Worm (Caenorhabditis elegans) whole organism, young adult: ENCODE data around the gene F29B9.1.

Experiments used
- B0035.1 ChIP-seq: sonication (generic microtip); optimal IDR thresholded peaks from 2 replicates; lab custom pipeline; 2016; ENCODE audit warnings: missing genetic modification characterization, mild to moderate bottlenecking, missing compliant biosample characterization, missing genotype, missing genetic modification reagents
- B0261.1 ChIP-seq: sonication (generic microtip); optimal IDR thresholded peaks from 2 replicates; lab custom pipeline; 2016; ENCODE audit warnings: mild to moderate bottlenecking, missing genetic modification characterization, moderate library complexity, missing compliant biosample characterization
- B0336.3 ChIP-seq: fragments of 200-800 bp; sonication (Bioruptor generic); IDR thresholded peaks from 2 replicates; pipeline ENCODE4 v1.3.6; 2022; ENCODE audit warnings: missing genetic modification characterization, missing compliant biosample characterization
- C17E4.6 ChIP-seq: fragments of 200-800 bp; sonication (Bioruptor generic); IDR thresholded peaks from 2 replicates; pipeline ENCODE4 v1.3.6; 2022; ENCODE audit warnings: missing genetic modification reagents, missing genetic modification characterization, missing compliant biosample characterization
- F10E7.11 ChIP-seq: sonication (generic microtip); optimal IDR thresholded peaks from 2 replicates; lab custom pipeline; 2017; ENCODE audit warnings: mild to moderate bottlenecking, missing genetic modification characterization, moderate library complexity, missing compliant biosample characterization
- F23B12.7 ChIP-seq: sonication (generic microtip); optimal IDR thresholded peaks from 2 replicates; lab custom pipeline; 2017; ENCODE audit warnings: missing genetic modification characterization, mild to moderate bottlenecking, missing compliant biosample characterization, antibody characterized with exemption, moderate library complexity; ENCODE audit not compliant: insufficient read depth
- Y53F4B.3 ChIP-seq: fragments of 200-800 bp; sonication (Bioruptor generic); IDR thresholded peaks from 2 replicates; pipeline ENCODE4 v1.3.6; 2022; ENCODE audit warnings: missing genetic modification reagents, missing genetic modification characterization, missing compliant biosample characterization
- Y53G8AR.9 ChIP-seq: fragments of 200-800 bp; sonication (Bioruptor generic); conservative IDR thresholded peaks from 2 replicates; pipeline ENCODE4 v1.3.6; 2022; ENCODE audit warnings: missing genetic modification reagents, missing genetic modification characterization, missing compliant biosample characterization
- Y67H2A.10 ChIP-seq: fragments of 200-800 bp; sonication (Bioruptor generic); conservative IDR thresholded peaks from 2 replicates; pipeline ENCODE4 v1.3.6; 2022; ENCODE audit warnings: missing genetic modification reagents, missing genetic modification characterization, missing compliant biosample characterization
- Y95B8A.8 ChIP-seq: fragments of 200-800 bp; sonication (Bioruptor generic); IDR thresholded peaks from 2 replicates; pipeline ENCODE4 v1.3.6; 2022; ENCODE audit warnings: missing genetic modification reagents, missing genetic modification characterization, missing compliant biosample characterization
- aptf-2 ChIP-seq: fragments of 200-800 bp; sonication (Bioruptor generic); conservative IDR thresholded peaks from 2 replicates; pipeline ENCODE4 v1.3.6; 2022; ENCODE audit warnings: missing genetic modification reagents, missing genetic modification characterization, missing compliant biosample characterization
- aptf-3 ChIP-seq: fragments of 200-800 bp; sonication (Bioruptor generic); IDR thresholded peaks from 2 replicates; pipeline ENCODE4 v1.3.6; 2022; ENCODE audit warnings: missing genetic modification characterization, missing compliant biosample characterization
- athp-1 ChIP-seq: sonication (generic microtip); optimal IDR thresholded peaks from 2 replicates; lab custom pipeline; 2017; ENCODE audit warnings: mild to moderate bottlenecking, missing genetic modification characterization, missing compliant biosample characterization
- attf-5 ChIP-seq: fragments of 200-800 bp; sonication (Bioruptor generic); optimal IDR thresholded peaks from 2 replicates; lab custom pipeline; 2018; ENCODE audit warnings: mild to moderate bottlenecking, missing genetic modification characterization, missing compliant biosample characterization
- bed-2 ChIP-seq: fragments of 200-800 bp; sonication (Bioruptor generic); IDR thresholded peaks from 2 replicates; pipeline ENCODE4 v1.3.6; 2022; ENCODE audit warnings: missing genetic modification reagents, missing genetic modification characterization, missing compliant biosample characterization
- ceh-100 ChIP-seq: fragments of 200-800 bp; sonication (Bioruptor generic); IDR thresholded peaks from 2 replicates; pipeline ENCODE4 v1.3.6; 2022; ENCODE audit warnings: missing genetic modification reagents, missing genetic modification characterization, missing compliant biosample characterization
- dox-1 ChIP-seq: fragments of 200-800 bp; sonication (Bioruptor generic); IDR thresholded peaks from 2 replicates; pipeline ENCODE4 v1.3.6; 2022; ENCODE audit warnings: missing genetic modification reagents, missing genetic modification characterization, missing compliant biosample characterization
- dpff-1 ChIP-seq: sonication (generic microtip); optimal IDR thresholded peaks from 2 replicates; lab custom pipeline; 2017; ENCODE audit warnings: mild to moderate bottlenecking, missing genetic modification characterization, missing compliant biosample characterization
- dpl-1 ChIP-seq: fragments of 150-350 bp; optimal IDR thresholded peaks from 2 replicates; lab custom pipeline; 2014; ENCODE audit warnings: missing biosample characterization, missing genetic modification reagents, missing genetic modification characterization
- egrh-3 ChIP-seq: fragments of 200-800 bp; sonication (Bioruptor generic); IDR thresholded peaks from 2 replicates; pipeline ENCODE4 v1.3.6; 2022; ENCODE audit warnings: missing genetic modification reagents, missing genetic modification characterization, missing compliant biosample characterization
- ets-4 ChIP-seq: fragments of 200-800 bp; sonication (Bioruptor generic); optimal IDR thresholded peaks from 2 replicates; lab custom pipeline; 2018; ENCODE audit warnings: mild to moderate bottlenecking, missing genetic modification characterization, missing compliant biosample characterization
- gei-17 ChIP-seq: fragments of 200-800 bp; sonication (Bioruptor generic); optimal IDR thresholded peaks from 2 replicates; lab custom pipeline; 2018; ENCODE audit warnings: mild to moderate bottlenecking, missing genetic modification characterization, missing compliant biosample characterization
- hlh-26 ChIP-seq: fragments of 200-800 bp; sonication (Bioruptor generic); conservative IDR thresholded peaks from 2 replicates; pipeline ENCODE4 v1.3.6; 2022; ENCODE audit warnings: missing genetic modification reagents, missing genetic modification characterization, missing compliant biosample characterization
- hmg-1.2 ChIP-seq: fragments of 200-800 bp; sonication (Bioruptor generic); IDR thresholded peaks from 2 replicates; pipeline ENCODE4 v1.3.6; 2022; ENCODE audit warnings: missing genetic modification reagents, missing genetic modification characterization, missing compliant biosample characterization
- hrde-1 ChIP-seq: sonication (generic microtip); optimal IDR thresholded peaks from 2 replicates; lab custom pipeline; 2016; ENCODE audit warnings: missing genetic modification characterization, mild to moderate bottlenecking, missing compliant biosample characterization, moderate library complexity, missing genotype, missing genetic modification reagents, borderline replicate concordance
- hsf-1 ChIP-seq: fragments of 200-800 bp; sonication (Bioruptor generic); IDR thresholded peaks from 2 replicates; pipeline ENCODE4 v1.3.6; 2022; ENCODE audit warnings: missing genetic modification reagents, missing genetic modification characterization, missing compliant biosample characterization
- lin-40 ChIP-seq: sonication (generic microtip); optimal IDR thresholded peaks from 2 replicates; lab custom pipeline; 2016; ENCODE audit warnings: missing genetic modification characterization, mild to moderate bottlenecking, missing compliant biosample characterization, missing genotype, missing genetic modification reagents
- lin-54 ChIP-seq: fragments of 200-800 bp; sonication (Bioruptor generic); optimal IDR thresholded peaks from 2 replicates; lab custom pipeline; 2018; ENCODE audit warnings: mild to moderate bottlenecking, missing genetic modification characterization, missing compliant biosample characterization
- lsl-1 ChIP-seq: fragments of 200-800 bp; sonication (Bioruptor generic); optimal IDR thresholded peaks from 2 replicates; lab custom pipeline; 2018; ENCODE audit warnings: mild to moderate bottlenecking, missing genetic modification characterization, moderate library complexity, missing compliant biosample characterization
- madf-3 ChIP-seq: fragments of 200-800 bp; sonication (Bioruptor generic); IDR thresholded peaks from 2 replicates; pipeline ENCODE4 v1.3.6; 2022; ENCODE audit warnings: missing genetic modification reagents, missing genetic modification characterization, missing compliant biosample characterization
- madf-6 ChIP-seq: fragments of 200-800 bp; sonication (Bioruptor generic); IDR thresholded peaks from 2 replicates; pipeline ENCODE4 v1.3.6; 2022; ENCODE audit warnings: missing genetic modification reagents, missing genetic modification characterization, missing compliant biosample characterization
- madf-8 ChIP-seq: fragments of 200-800 bp; sonication (Bioruptor generic); conservative IDR thresholded peaks from 2 replicates; pipeline ENCODE4 v1.3.6; 2022; ENCODE audit warnings: missing genetic modification reagents, missing genetic modification characterization, missing compliant biosample characterization
- mel-28 ChIP-seq: sonication (generic microtip); optimal IDR thresholded peaks from 2 replicates; lab custom pipeline; 2016; ENCODE audit warnings: borderline replicate concordance, mild to moderate bottlenecking, missing genetic modification characterization, missing compliant biosample characterization
- nfya-1 ChIP-seq: sonication (generic microtip); optimal IDR thresholded peaks from 2 replicates; lab custom pipeline; 2017; ENCODE audit warnings: antibody characterized with exemption, missing compliant biosample characterization, missing genetic modification characterization, borderline replicate concordance; ENCODE audit not compliant: insufficient read depth
- nfya-2 ChIP-seq: fragments of 200-800 bp; sonication (Bioruptor generic); IDR thresholded peaks from 2 replicates; pipeline ENCODE4 v1.3.6; 2022; ENCODE audit warnings: missing genetic modification reagents, missing genetic modification characterization, missing compliant biosample characterization
- nfyb-1 ChIP-seq: fragments of 200-800 bp; sonication (Bioruptor generic); IDR thresholded peaks from 2 replicates; pipeline ENCODE4 v1.3.6; 2022; ENCODE audit warnings: missing genetic modification reagents, missing genetic modification characterization, missing compliant biosample characterization
- nhr-80 ChIP-seq: sonication (generic microtip); optimal IDR thresholded peaks from 2 replicates; lab custom pipeline; 2016; ENCODE audit warnings: missing genetic modification characterization, missing compliant biosample characterization
- nhr-90 ChIP-seq: sonication (generic microtip); optimal IDR thresholded peaks from 2 replicates; lab custom pipeline; 2016; ENCODE audit warnings: missing genotype, mild to moderate bottlenecking, missing genetic modification characterization, missing compliant biosample characterization
- pha-4 ChIP-seq: fragments of 150-350 bp; sonication (generic microtip); optimal IDR thresholded peaks from 2 replicates; lab custom pipeline; 2014; ENCODE audit warnings: missing biosample characterization, missing genetic modification reagents, missing genetic modification characterization
- rcor-1 ChIP-seq: fragments of 200-800 bp; sonication (Bioruptor generic); IDR thresholded peaks from 2 replicates; pipeline ENCODE4 v1.3.6; 2022; ENCODE audit warnings: missing genetic modification reagents, missing genetic modification characterization, missing compliant biosample characterization
- repo-1 ChIP-seq: sonication (generic microtip); optimal IDR thresholded peaks from 2 replicates; lab custom pipeline; 2017; ENCODE audit warnings: mild to moderate bottlenecking, missing genetic modification characterization, missing compliant biosample characterization
- sdz-38 ChIP-seq: sonication (generic microtip); optimal IDR thresholded peaks from 2 replicates; lab custom pipeline; 2016; ENCODE audit warnings: missing genotype, missing genetic modification characterization, missing compliant biosample characterization
- sea-2 ChIP-seq: fragments of 200-800 bp; sonication (Bioruptor generic); IDR thresholded peaks from 2 replicates; pipeline ENCODE4 v1.3.6; 2022; ENCODE audit warnings: missing genetic modification characterization, missing compliant biosample characterization
- sptf-2 ChIP-seq: fragments of 200-800 bp; sonication (Bioruptor generic); optimal IDR thresholded peaks from 2 replicates; lab custom pipeline; 2018; ENCODE audit warnings: mild to moderate bottlenecking, missing genetic modification characterization, missing compliant biosample characterization
- tbx-9 ChIP-seq: sonication (generic microtip); optimal IDR thresholded peaks from 2 replicates; lab custom pipeline; 2016; ENCODE audit warnings: borderline replicate concordance, missing genetic modification characterization, inconsistent platforms, missing compliant biosample characterization
- tlf-1 ChIP-seq: fragments of 200-800 bp; sonication (Bioruptor generic); optimal IDR thresholded peaks from 2 replicates; lab custom pipeline; 2018; ENCODE audit warnings: mild to moderate bottlenecking, missing genetic modification characterization, missing compliant biosample characterization
- zim-3 ChIP-seq: sonication (generic microtip); optimal IDR thresholded peaks from 2 replicates; lab custom pipeline; 2017; ENCODE audit warnings: mild to moderate bottlenecking, missing genetic modification characterization, moderate library complexity, missing compliant biosample characterization
- ztf-25 ChIP-seq: fragments of 200-800 bp; sonication (Bioruptor generic); IDR thresholded peaks from 2 replicates; pipeline ENCODE4 v1.3.6; 2022; ENCODE audit warnings: missing genetic modification reagents, missing genetic modification characterization, missing compliant biosample characterization
- ztf-6 ChIP-seq: fragments of 200-800 bp; sonication (Bioruptor generic); IDR thresholded peaks from 2 replicates; pipeline ENCODE4 v1.3.6; 2022; ENCODE audit warnings: missing genetic modification reagents, missing genetic modification characterization, missing compliant biosample characterization

Gene F29B9.1

DNA sequence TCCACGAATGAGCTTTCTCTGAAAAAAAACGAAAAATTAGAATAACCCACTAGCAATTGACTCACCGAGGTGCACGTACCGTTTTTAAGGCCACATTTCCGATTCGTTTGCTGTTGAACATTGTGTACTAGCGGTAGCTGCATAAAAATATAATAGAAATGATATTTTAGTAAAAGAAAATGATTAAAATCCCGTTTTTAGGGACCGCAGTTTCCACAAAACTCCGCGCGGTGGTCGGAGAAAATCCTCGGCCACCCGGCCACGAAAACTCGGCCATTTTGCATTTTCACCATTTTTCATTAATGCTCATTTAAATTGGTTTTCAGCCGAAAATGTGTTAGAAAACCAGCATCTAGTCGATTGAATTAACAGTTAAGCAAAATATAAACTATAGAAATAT is 47.2 kb downstream of the F29B9.1 start, which contains the start of gene yars-2 (continued):
- TF ChIP-seq mel-28 (tag; lab: Kevin White, UChicago) = no peak
- peak; percentile 54 for TF ChIP-seq athp-1
- TF ChIP-seq ztf-25 (GFP tag; lab: Robert Waterston, UW) = 0 out of 2 replicates have a peak, but pooled peaks have one; percentile 15
- TF ChIP-seq ets-4 = no peak
- peak; percentile 15 for TF ChIP-seq F23B12.7 (tag; lab: Kevin White, UChicago)
- TF ChIP-seq nfyb-1 (GFP tag; lab: Robert Waterston, UW) = no peak
- TF ChIP-seq Y95B8A.8 (GFP tag; lab: Robert Waterston, UW) = no peak
- no peak for TF ChIP-seq lin-40 (tag; lab: Kevin White, UChicago)
- TF ChIP-seq pha-4 = no peak
- peak; percentile 35; the same call in 1 of the 2 replicates for TF ChIP-seq hmg-1.2 (GFP tag; lab: Robert Waterston, UW)
- TF ChIP-seq sea-2 (GFP tag; lab: Robert Waterston, UW) = no peak
- TF ChIP-seq lsl-1 (GFP tag; lab: Kevin White, UChicago) = peak; percentile 27
- no peak for TF ChIP-seq zim-3 (tag; lab: Kevin White, UChicago)
- peak; percentile 32 for TF ChIP-seq madf-6 (GFP tag; lab: Robert Waterston, UW)
- no peak for TF ChIP-seq dpff-1
- no peak for TF ChIP-seq madf-3 (GFP tag; lab: Robert Waterston, UW)
- TF ChIP-seq hrde-1 (tag; lab: Kevin White, UChicago) = no peak
- no peak for TF ChIP-seq B0035.1 (tag; lab: Kevin White, UChicago)
- no peak for TF ChIP-seq nfya-2 (GFP tag; lab: Robert Waterston, UW)
- TF ChIP-seq nfya-1 (tag; lab: Kevin White, UChicago) = no peak
- 0 out of 2 replicates have a peak, but pooled peaks have one; percentile 41 for TF ChIP-seq ztf-6 (GFP tag; lab: Robert Waterston, UW)
- no peak for TF ChIP-seq B0261.1 (tag; lab: Kevin White, UChicago)
- TF ChIP-seq aptf-3 (GFP tag; lab: Robert Waterston, UW) = no peak
- no peak for TF ChIP-seq madf-8 (GFP tag; lab: Robert Waterston, UW)
- no peak for TF ChIP-seq tlf-1 (GFP tag; lab: Kevin White, UChicago)
- no peak for TF ChIP-seq dpl-1 (GFP tag; lab: Kevin White, UChicago)
- TF ChIP-seq aptf-2 (GFP tag; lab: Robert Waterston, UW) = no peak
- TF ChIP-seq rcor-1 (GFP tag; lab: Robert Waterston, UW) = no peak
- no peak for TF ChIP-seq egrh-3 (GFP tag; lab: Robert Waterston, UW)
- no peak for TF ChIP-seq F10E7.11 (tag; lab: Kevin White, UChicago)
- TF ChIP-seq C17E4.6 (GFP tag; lab: Robert Waterston, UW) = peak; percentile 43; the same call in 1 of the 2 replicates
- TF ChIP-seq hsf-1 = 0 out of 2 replicates have a peak, but pooled peaks have one; percentile 34
- TF ChIP-seq hlh-26 = no peak
- TF ChIP-seq Y53F4B.3 (GFP tag; lab: Robert Waterston, UW) = no peak
- TF ChIP-seq tbx-9 (tag; lab: Kevin White, UChicago) = no peak
- TF ChIP-seq nhr-90 (tag; lab: Kevin White, UChicago) = no peak
- no peak for TF ChIP-seq ceh-100
- no peak for TF ChIP-seq gei-17 (GFP tag; lab: Kevin White, UChicago)
- TF ChIP-seq Y67H2A.10 (GFP tag; lab: Robert Waterston, UW) = no peak
- TF ChIP-seq attf-5 (GFP tag; lab: Kevin White, UChicago) = peak; percentile 25
- no peak for TF ChIP-seq bed-2
- TF ChIP-seq nhr-80 = no peak
- TF ChIP-seq dox-1 (GFP tag; lab: Robert Waterston, UW) = peak; percentile 73
- TF ChIP-seq sptf-2 (GFP tag; lab: Kevin White, UChicago) = no peak
- peak; percentile 23 for TF ChIP-seq lin-54 (GFP tag; lab: Kevin White, UChicago)
- TF ChIP-seq B0336.3 (GFP tag; lab: Robert Waterston, UW) = 0 out of 2 replicates have a peak, but pooled peaks have one; percentile 9
- no peak for TF ChIP-seq Y53G8AR.9 (GFP tag; lab: Robert Waterston, UW)
- no peak for TF ChIP-seq repo-1 (tag; lab: Kevin White, UChicago)
- no peak for TF ChIP-seq sdz-38 (tag; lab: Kevin White, UChicago)
